Worm (Caenorhabditis elegans) whole organism, young adult: ENCODE measurements around the gene K07D4.6.
A peak's percentile ranks its signal among the peaks of the same experiment; 100 is the strongest.

Experiments
- B0035.1 ChIP-seq: sonication (generic microtip); optimal IDR thresholded peaks from 2 replicates; lab custom pipeline; 2016; ENCODE audit warnings: missing genetic modification characterization, mild to moderate bottlenecking, missing compliant biosample characterization, missing genotype, missing genetic modification reagents
- B0261.1 ChIP-seq: sonication (generic microtip); optimal IDR thresholded peaks from 2 replicates; lab custom pipeline; 2016; ENCODE audit warnings: mild to moderate bottlenecking, missing genetic modification characterization, moderate library complexity, missing compliant biosample characterization
- C06A6.2 ChIP-seq: fragments of 200-800 bp; sonication (Bioruptor generic); conservative IDR thresholded peaks from 2 replicates; pipeline ENCODE4 v1.3.6; 2022; ENCODE audit warnings: missing genetic modification characterization, missing compliant biosample characterization
- F22D6.2 ChIP-seq: sonication (generic microtip); optimal IDR thresholded peaks from 2 replicates; lab custom pipeline; 2016; ENCODE audit warnings: mild to moderate bottlenecking, missing genetic modification characterization, missing compliant biosample characterization
- F23B12.7 ChIP-seq: sonication (generic microtip); optimal IDR thresholded peaks from 2 replicates; lab custom pipeline; 2017; ENCODE audit warnings: missing genetic modification characterization, mild to moderate bottlenecking, missing compliant biosample characterization, antibody characterized with exemption, moderate library complexity; ENCODE audit not compliant: insufficient read depth
- F49E8.2 ChIP-seq: sonication (generic microtip); optimal IDR thresholded peaks from 3 replicates; lab custom pipeline; 2017; ENCODE audit warnings: missing genetic modification characterization, mild to moderate bottlenecking, missing compliant biosample characterization, antibody characterized with exemption, moderate library complexity; ENCODE audit not compliant: insufficient read depth
- F52B5.7 ChIP-seq: sonication (generic microtip); optimal IDR thresholded peaks from 2 replicates; lab custom pipeline; 2016; ENCODE audit warnings: mild to moderate bottlenecking, missing genetic modification characterization, missing compliant biosample characterization
- F55B11.4 ChIP-seq: sonication (generic microtip); optimal IDR thresholded peaks from 2 replicates; lab custom pipeline; 2016; ENCODE audit warnings: missing compliant biosample characterization, missing genetic modification characterization, borderline replicate concordance; ENCODE audit not compliant: insufficient read depth
- F57C9.4 ChIP-seq: sonication (generic microtip); optimal IDR thresholded peaks from 2 replicates; lab custom pipeline; 2017; ENCODE audit warnings: mild to moderate bottlenecking, missing genetic modification characterization, missing compliant biosample characterization
- K11D2.4 ChIP-seq: fragments of 200-800 bp; sonication (Bioruptor generic); IDR thresholded peaks from 2 replicates; pipeline ENCODE4 v1.3.6; 2022; ENCODE audit warnings: missing genetic modification reagents, missing genetic modification characterization, missing compliant biosample characterization
- K12H6.12 ChIP-seq: fragments of 200-800 bp; sonication (Bioruptor generic); optimal IDR thresholded peaks from 2 replicates; lab custom pipeline; 2018; ENCODE audit warnings: mild to moderate bottlenecking, missing genetic modification characterization, missing compliant biosample characterization
- T26A5.8 ChIP-seq: sonication (generic microtip); optimal IDR thresholded peaks from 2 replicates; lab custom pipeline; 2016; ENCODE audit warnings: missing genetic modification characterization, missing compliant biosample characterization
- Y56A3A.18 ChIP-seq: fragments of 200-800 bp; sonication (Bioruptor generic); IDR thresholded peaks from 2 replicates; pipeline ENCODE4 v1.3.6; 2022; ENCODE audit warnings: missing genetic modification reagents, missing genetic modification characterization, missing compliant biosample characterization
- Y79H2A.3 ChIP-seq: fragments of 200-800 bp; sonication (Bioruptor generic); conservative IDR thresholded peaks from 2 replicates; pipeline ENCODE4 v1.3.6; 2022; ENCODE audit warnings: missing genetic modification reagents, missing genetic modification characterization, missing compliant biosample characterization
- Y95B8A.8 ChIP-seq: fragments of 200-800 bp; sonication (Bioruptor generic); IDR thresholded peaks from 2 replicates; pipeline ENCODE4 v1.3.6; 2022; ENCODE audit warnings: missing genetic modification reagents, missing genetic modification characterization, missing compliant biosample characterization
- akir-1 ChIP-seq: fragments of 200-800 bp; sonication (Bioruptor generic); optimal IDR thresholded peaks from 2 replicates; lab custom pipeline; 2018; ENCODE audit warnings: mild to moderate bottlenecking, missing genetic modification characterization, moderate library complexity, missing compliant biosample characterization
- aptf-3 ChIP-seq: fragments of 200-800 bp; sonication (Bioruptor generic); IDR thresholded peaks from 2 replicates; pipeline ENCODE4 v1.3.6; 2022; ENCODE audit warnings: missing genetic modification characterization, missing compliant biosample characterization
- attf-3 ChIP-seq: fragments of 200-800 bp; sonication (Bioruptor generic); conservative IDR thresholded peaks from 2 replicates; pipeline ENCODE4 v1.3.6; 2022; ENCODE audit warnings: missing genetic modification reagents, missing genetic modification characterization, missing compliant biosample characterization
- bed-2 ChIP-seq: fragments of 200-800 bp; sonication (Bioruptor generic); IDR thresholded peaks from 2 replicates; pipeline ENCODE4 v1.3.6; 2022; ENCODE audit warnings: missing genetic modification reagents, missing genetic modification characterization, missing compliant biosample characterization
- cebp-2 ChIP-seq: fragments of 200-800 bp; sonication (Bioruptor generic); IDR thresholded peaks from 2 replicates; pipeline ENCODE4 v1.3.6; 2022; ENCODE audit warnings: missing genetic modification characterization, missing compliant biosample characterization
- ceh-100 ChIP-seq: fragments of 200-800 bp; sonication (Bioruptor generic); IDR thresholded peaks from 2 replicates; pipeline ENCODE4 v1.3.6; 2022; ENCODE audit warnings: missing genetic modification reagents, missing genetic modification characterization, missing compliant biosample characterization
- ceh-40 ChIP-seq: fragments of 200-800 bp; sonication (Bioruptor generic); IDR thresholded peaks from 2 replicates; pipeline ENCODE4 v1.3.6; 2022; ENCODE audit warnings: missing genetic modification characterization, missing compliant biosample characterization
- ceh-58 ChIP-seq: fragments of 200-800 bp; sonication (Bioruptor generic); IDR thresholded peaks from 2 replicates; pipeline ENCODE4 v1.3.6; 2022; ENCODE audit warnings: missing genetic modification characterization, missing compliant biosample characterization
- ceh-79 ChIP-seq: sonication (generic microtip); optimal IDR thresholded peaks from 2 replicates; lab custom pipeline; 2017; ENCODE audit warnings: mild to moderate bottlenecking, missing genetic modification characterization, missing compliant biosample characterization
- ceh-91 ChIP-seq: fragments of 200-800 bp; sonication (Bioruptor generic); IDR thresholded peaks from 2 replicates; pipeline ENCODE4 v1.3.6; 2022; ENCODE audit warnings: missing genetic modification reagents, missing genetic modification characterization, missing compliant biosample characterization
- chd-7 ChIP-seq: sonication (generic microtip); optimal IDR thresholded peaks from 2 replicates; lab custom pipeline; 2016; ENCODE audit warnings: mild to moderate bottlenecking, missing genetic modification characterization, moderate library complexity, missing compliant biosample characterization
- die-1 ChIP-seq: sonication (generic microtip); optimal IDR thresholded peaks from 2 replicates; lab custom pipeline; 2016; ENCODE audit warnings: missing genotype, mild to moderate bottlenecking, missing genetic modification characterization, missing compliant biosample characterization
- dox-1 ChIP-seq: fragments of 200-800 bp; sonication (Bioruptor generic); IDR thresholded peaks from 2 replicates; pipeline ENCODE4 v1.3.6; 2022; ENCODE audit warnings: missing genetic modification reagents, missing genetic modification characterization, missing compliant biosample characterization
- egrh-3 ChIP-seq: fragments of 200-800 bp; sonication (Bioruptor generic); IDR thresholded peaks from 2 replicates; pipeline ENCODE4 v1.3.6; 2022; ENCODE audit warnings: missing genetic modification reagents, missing genetic modification characterization, missing compliant biosample characterization
- him-1 ChIP-seq: sonication (generic microtip); optimal IDR thresholded peaks from 2 replicates; lab custom pipeline; 2016; ENCODE audit warnings: missing genotype, missing genetic modification reagents, missing genetic modification characterization, missing compliant biosample characterization
- hmg-1.2 ChIP-seq: fragments of 200-800 bp; sonication (Bioruptor generic); IDR thresholded peaks from 2 replicates; pipeline ENCODE4 v1.3.6; 2022; ENCODE audit warnings: missing genetic modification reagents, missing genetic modification characterization, missing compliant biosample characterization
- hrde-1 ChIP-seq: sonication (generic microtip); optimal IDR thresholded peaks from 2 replicates; lab custom pipeline; 2016; ENCODE audit warnings: missing genetic modification characterization, mild to moderate bottlenecking, missing compliant biosample characterization, moderate library complexity, missing genotype, missing genetic modification reagents, borderline replicate concordance
- lsl-1 ChIP-seq: fragments of 200-800 bp; sonication (Bioruptor generic); optimal IDR thresholded peaks from 2 replicates; lab custom pipeline; 2018; ENCODE audit warnings: mild to moderate bottlenecking, missing genetic modification characterization, moderate library complexity, missing compliant biosample characterization
- madf-10 ChIP-seq: sonication (generic microtip); optimal IDR thresholded peaks from 2 replicates; lab custom pipeline; 2016; ENCODE audit warnings: mild to moderate bottlenecking, missing genetic modification characterization, missing compliant biosample characterization
- madf-6 ChIP-seq: fragments of 200-800 bp; sonication (Bioruptor generic); IDR thresholded peaks from 2 replicates; pipeline ENCODE4 v1.3.6; 2022; ENCODE audit warnings: missing genetic modification reagents, missing genetic modification characterization, missing compliant biosample characterization
- madf-8 ChIP-seq: fragments of 200-800 bp; sonication (Bioruptor generic); conservative IDR thresholded peaks from 2 replicates; pipeline ENCODE4 v1.3.6; 2022; ENCODE audit warnings: missing genetic modification reagents, missing genetic modification characterization, missing compliant biosample characterization
- mcd-1 ChIP-seq: fragments of 200-800 bp; sonication (Bioruptor generic); IDR thresholded peaks from 2 replicates; pipeline ENCODE4 v1.3.6; 2022; ENCODE audit warnings: missing genetic modification reagents, missing genetic modification characterization, missing compliant biosample characterization
- nfyb-1 ChIP-seq: fragments of 200-800 bp; sonication (Bioruptor generic); IDR thresholded peaks from 2 replicates; pipeline ENCODE4 v1.3.6; 2022; ENCODE audit warnings: missing genetic modification reagents, missing genetic modification characterization, missing compliant biosample characterization
- pbrm-1 ChIP-seq: fragments of 200-800 bp; sonication (Bioruptor generic); IDR thresholded peaks from 2 replicates; pipeline ENCODE4 v1.3.6; 2022; ENCODE audit warnings: missing genetic modification reagents, missing genetic modification characterization, missing compliant biosample characterization
- rcor-1 ChIP-seq: fragments of 200-800 bp; sonication (Bioruptor generic); IDR thresholded peaks from 2 replicates; pipeline ENCODE4 v1.3.6; 2022; ENCODE audit warnings: missing genetic modification reagents, missing genetic modification characterization, missing compliant biosample characterization
- rec-8 ChIP-seq, 2 experiments: sonication (generic microtip); optimal IDR thresholded peaks; 2 replicates each; lab custom pipeline; 2016; ENCODE audit warnings: mild to moderate bottlenecking in 2 of 2, missing genetic modification characterization in 2 of 2, missing genetic modification reagents in 2 of 2, missing genotype in 2 of 2, missing biosample characterization in 1 of 2, missing compliant biosample characterization in 1 of 2, moderate library complexity in 1 of 2
- repo-1 ChIP-seq: sonication (generic microtip); optimal IDR thresholded peaks from 2 replicates; lab custom pipeline; 2017; ENCODE audit warnings: mild to moderate bottlenecking, missing genetic modification characterization, missing compliant biosample characterization
- sdz-38 ChIP-seq: sonication (generic microtip); optimal IDR thresholded peaks from 2 replicates; lab custom pipeline; 2016; ENCODE audit warnings: missing genotype, missing genetic modification characterization, missing compliant biosample characterization
- snpc-1.3 ChIP-seq: sonication (generic microtip); optimal IDR thresholded peaks from 2 replicates; lab custom pipeline; 2017; ENCODE audit warnings: missing genetic modification characterization, mild to moderate bottlenecking, missing compliant biosample characterization, antibody characterized with exemption, moderate library complexity, missing genotype, missing genetic modification reagents; ENCODE audit not compliant: insufficient read depth
- sptf-2 ChIP-seq: fragments of 200-800 bp; sonication (Bioruptor generic); optimal IDR thresholded peaks from 2 replicates; lab custom pipeline; 2018; ENCODE audit warnings: mild to moderate bottlenecking, missing genetic modification characterization, missing compliant biosample characterization
- tbp1 ChIP-seq: fragments of 200-800 bp; sonication (Bioruptor generic); optimal IDR thresholded peaks from 2 replicates; lab custom pipeline; 2018; ENCODE audit warnings: mild to moderate bottlenecking, missing genetic modification characterization, missing compliant biosample characterization
- ztf-18 ChIP-seq: sonication (generic microtip); optimal IDR thresholded peaks from 2 replicates; lab custom pipeline; 2016; ENCODE audit warnings: missing genotype, mild to moderate bottlenecking, missing genetic modification characterization, missing compliant biosample characterization
- ztf-3 ChIP-seq: fragments of 200-800 bp; sonication (Bioruptor generic); optimal IDR thresholded peaks from 2 replicates; lab custom pipeline; 2018; ENCODE audit warnings: mild to moderate bottlenecking, missing genetic modification characterization, missing compliant biosample characterization

The K07D4.6 gene

ce11 chrII:4044349-4044748 lies 25.8 kb upstream of the K07D4.6 start, which contains the start of gene rpn-11 (continued):
- TF ChIP-seq ztf-18 (tag; lab: Kevin White, UChicago) (peak; percentile 4), ceh-58 (GFP tag; lab: Robert Waterston, UW) (no peak), snpc-1.3 (tag; lab: Kevin White, UChicago) (peak; percentile 24), Y56A3A.18 (GFP tag; lab: Robert Waterston, UW) (no peak), bed-2 (peak; percentile 10; the same call in 1 of the 2 replicates), ztf-3 (GFP tag; lab: Kevin White, UChicago) (no peak), K12H6.12 (tag; lab: Kevin White, UChicago) (peak; percentile 67), nfyb-1 (peak; percentile 87), madf-6 (peak; percentile 93), ceh-100 (GFP tag; lab: Robert Waterston, UW) (peak; percentile 41; the same call in 1 of the 2 replicates), lsl-1 (GFP tag; lab: Kevin White, UChicago) (peak; percentile 77), dox-1 (peak; percentile 92), akir-1 (GFP tag; lab: Kevin White, UChicago) (no peak), madf-10 (tag; lab: Kevin White, UChicago) (peak; percentile 1), pbrm-1 (GFP tag; lab: Robert Waterston, UW) (peak; percentile 74), F49E8.2 (tag; lab: Kevin White, UChicago) (no peak), aptf-3 (GFP tag; lab: Robert Waterston, UW) (no peak), B0035.1 (tag; lab: Kevin White, UChicago) (no peak), rcor-1 (GFP tag; lab: Robert Waterston, UW) (peak; percentile 74; the same call in 1 of the 2 replicates), attf-3 (GFP tag; lab: Robert Waterston, UW) (peak; percentile 61; the same call in 1 of the 2 replicates), hrde-1 (no peak), ceh-40 (GFP tag; lab: Robert Waterston, UW) (no peak), K11D2.4 (GFP tag; lab: Robert Waterston, UW) (peak; percentile 85), Y95B8A.8 (GFP tag; lab: Robert Waterston, UW) (peak; percentile 71; the same call in 1 of the 2 replicates), chd-7 (no peak), sptf-2 (GFP tag; lab: Kevin White, UChicago) (no peak), ceh-79 (tag; lab: Kevin White, UChicago) (no peak), F22D6.2 (tag; lab: Kevin White, UChicago) (peak; percentile 51), F52B5.7 (tag; lab: Kevin White, UChicago) (no peak), B0261.1 (tag; lab: Kevin White, UChicago) (peak; percentile 5), egrh-3 (GFP tag; lab: Robert Waterston, UW) (no peak), F57C9.4 (tag; lab: Kevin White, UChicago) (no peak), tbp1 (GFP tag; lab: Kevin White, UChicago) (peak; percentile 66), F55B11.4 (tag; lab: Kevin White, UChicago) (no peak), mcd-1 (peak; percentile 91), sdz-38 (tag; lab: Kevin White, UChicago) (no peak), madf-8 (peak; percentile 81), Y79H2A.3 (GFP tag; lab: Robert Waterston, UW) (0 out of 2 replicates have a peak, but pooled peaks have one; percentile 46), him-1 (tag; lab: Kevin White, UChicago) (peak; percentile 29), hmg-1.2 (GFP tag; lab: Robert Waterston, UW) (peak; percentile 92), T26A5.8 (tag; lab: Kevin White, UChicago) (no peak), die-1 (tag; lab: Kevin White, UChicago) (no peak), repo-1 (tag; lab: Kevin White, UChicago) (peak; percentile 40), ceh-91 (GFP tag; lab: Robert Waterston, UW) (peak; percentile 86), rec-8 (tag; optimal IDR thresholded peaks at IDR 0.05; lab: Kevin White, UChicago) (no peak), cebp-2 (GFP tag; lab: Robert Waterston, UW) (no peak), C06A6.2 (GFP tag; lab: Robert Waterston, UW) (peak; percentile 64; the same call in 1 of the 2 replicates), F23B12.7 (tag; lab: Kevin White, UChicago) (peak; percentile 49)
